Worm (Caenorhabditis elegans): ENCODE measurements around the gene aat-2.

ce11 chrV:9272624-9273023, 26.5 kb upstream of the aat-2 start:
- TF ChIP-seq lin-13 (tag; optimal IDR thresholded peaks at IDR 0.05) (no peak), nhr-237 (tag; optimal IDR thresholded peaks at IDR 0.05) (no peak), M03D4.4 (tag; optimal IDR thresholded peaks at IDR 0.05) (no peak)

Measured in whole organism, mixed stage, embryonic.